Worm (Caenorhabditis elegans) whole organism, L4/young adult: ENCODE data around the gene fipp-1.
"Not testable (repeated sequence)": the region's sequence is repeated elsewhere in the genome, so short reads cannot be mapped to it uniquely, and the experiment has no call there.

Experiments used
- W03F9.2 ChIP-seq: fragments of 150-350 bp; optimal IDR thresholded peaks from 2 replicates; lab custom pipeline; 2014; ENCODE audit warnings: missing biosample characterization, missing genetic modification characterization
- dao-5 ChIP-seq: sonication (generic microtip); optimal IDR thresholded peaks from 2 replicates; lab custom pipeline; 2016; ENCODE audit warnings: missing genotype, missing genetic modification characterization, moderate library complexity, missing compliant biosample characterization
- him-1 ChIP-seq: sonication (generic microtip); optimal IDR thresholded peaks from 2 replicates; lab custom pipeline; 2016; ENCODE audit warnings: missing genotype, missing genetic modification reagents, missing genetic modification characterization, missing compliant biosample characterization

DNA sequence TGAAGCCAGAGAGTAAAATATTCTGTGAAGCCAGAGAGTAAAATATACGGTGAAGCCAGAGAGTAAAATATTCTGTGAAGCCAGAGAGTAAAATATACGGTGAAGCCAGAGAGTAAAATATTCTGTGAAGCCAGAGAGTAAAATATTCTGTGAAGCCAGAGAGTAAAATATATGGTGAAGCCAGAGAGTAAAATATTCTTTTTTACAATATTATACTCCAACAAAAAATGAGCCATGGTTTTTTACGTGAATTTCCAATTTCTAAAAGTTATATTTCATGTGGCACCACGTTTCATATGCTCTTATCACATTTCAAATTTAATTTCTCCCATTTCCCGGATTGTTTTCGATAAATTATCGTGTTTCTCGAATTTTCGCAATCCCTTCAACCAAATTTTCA is 35.1 kb upstream of the fipp-1 start, which contains the start of gene irld-1:
- not testable (repeated sequence) for TF ChIP-seq him-1; dao-5; W03F9.2 (tag; lab: Kevin White, UChicago)
